Fruit fly (Drosophila melanogaster): Measurements from ENCODE around the gene niki.

DNA sequence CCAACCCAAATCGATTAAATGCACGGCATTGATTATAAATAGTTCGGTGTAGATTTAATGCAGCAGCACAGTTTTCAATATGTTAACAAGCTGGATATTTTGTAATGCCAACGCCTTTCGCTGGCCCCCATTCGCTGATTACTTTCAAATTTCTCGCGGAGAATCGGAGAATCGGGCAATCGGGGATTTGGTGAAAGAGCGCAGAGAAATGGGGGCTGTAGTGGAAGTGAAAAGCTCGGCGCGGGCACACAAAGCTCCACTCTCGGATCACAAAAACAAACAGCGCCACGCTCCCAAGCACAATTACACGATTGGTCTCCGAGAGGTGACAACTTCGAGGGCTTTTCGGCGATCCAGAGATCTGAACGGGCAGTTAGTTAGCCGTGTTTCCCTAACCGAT is 16.2 kb upstream of the niki start, which contains the start of gene Esp:
- no peak for TF ChIP-seq kay (GFP tag; ENCODE audit: borderline replicate concordance)
- no peak for TF ChIP-seq tj (GFP tag; optimal IDR thresholded peaks at IDR 0.05)
- no peak for TF ChIP-seq CG11617 (GFP tag; optimal IDR thresholded peaks at IDR 0.05)
- TF ChIP-seq CG5204 (GFP tag; optimal IDR thresholded peaks at IDR 0.05) = no peak
- no peak for TF ChIP-seq cnc (optimal IDR thresholded peaks at IDR 0.05)
- no peak for TF ChIP-seq CG7101 (tag; optimal IDR thresholded peaks at IDR 0.05)
- no peak for TF ChIP-seq CG14711 (tag; optimal IDR thresholded peaks at IDR 0.05)
- no peak for TF ChIP-seq CG1620 (GFP tag; optimal IDR thresholded peaks at IDR 0.05)
- no peak for TF ChIP-seq Hr96 (GFP tag; optimal IDR thresholded peaks at IDR 0.05)

All from whole organism, adult.